Fruit fly (Drosophila melanogaster) whole organism, prepupa: ENCODE results near the gene Cpr64Ab.
A peak's percentile ranks its signal among the peaks of the same experiment; 100 is the strongest.

ENCODE experiments used
- CG10669 ChIP-seq: fragments of 200-800 bp; sonication (Bioruptor generic); optimal IDR thresholded peaks from 3 replicates; lab custom pipeline; 2018; ENCODE audit warnings: missing biosample characterization, mild to moderate bottlenecking, missing genetic modification characterization, moderate library complexity
- CG11294 ChIP-seq: fragments of 200-800 bp; sonication (Bioruptor generic); IDR thresholded peaks from 2 replicates; pipeline ENCODE4 v1.3.6; 2022; ENCODE audit warnings: missing biosample characterization, missing genetic modification characterization
- CG11762 ChIP-seq: fragments of 200-800 bp; sonication (Bioruptor generic); optimal IDR thresholded peaks from 3 replicates; lab custom pipeline; 2016; ENCODE audit warnings: missing biosample characterization, missing genetic modification characterization; ENCODE audit not compliant: insufficient read depth
- CG15336 ChIP-seq: fragments of 200-800 bp; sonication (Bioruptor generic); IDR thresholded peaks from 2 replicates; pipeline ENCODE4 v1.3.6; 2022; ENCODE audit warnings: missing biosample characterization, missing genetic modification characterization
- CG1621 ChIP-seq: fragments of 200-800 bp; sonication (Bioruptor generic); optimal IDR thresholded peaks from 3 replicates; lab custom pipeline; 2018; ENCODE audit warnings: missing biosample characterization, mild to moderate bottlenecking, missing genetic modification characterization
- CG16779 ChIP-seq: fragments of 200-800 bp; sonication (Bioruptor generic); optimal IDR thresholded peaks from 3 replicates; lab custom pipeline; 2017; ENCODE audit warnings: missing biosample characterization, mild to moderate bottlenecking, missing genetic modification characterization
- CG3032 ChIP-seq: fragments of 200-800 bp; optimal IDR thresholded peaks from 2 replicates; lab custom pipeline; 2019; ENCODE audit warnings: missing biosample characterization, mild to moderate bottlenecking, missing genetic modification characterization, moderate library complexity
- CG31627 ChIP-seq: fragments of 200-800 bp; sonication (Bioruptor generic); optimal IDR thresholded peaks from 3 replicates; lab custom pipeline; 2016; ENCODE audit warnings: missing biosample characterization, missing genetic modification characterization
- CG32006 ChIP-seq: fragments of 200-800 bp; sonication (Bioruptor generic); optimal IDR thresholded peaks from 3 replicates; lab custom pipeline; 2017; ENCODE audit warnings: missing biosample characterization, mild to moderate bottlenecking, missing genetic modification characterization
- CG34406 ChIP-seq: fragments of 200-800 bp; sonication (Bioruptor generic); optimal IDR thresholded peaks from 3 replicates; lab custom pipeline; 2016; ENCODE audit warnings: missing biosample characterization, missing genetic modification characterization
- CG4318 ChIP-seq: fragments of 200-800 bp; sonication (Bioruptor generic); optimal IDR thresholded peaks from 3 replicates; lab custom pipeline; 2017; ENCODE audit warnings: missing biosample characterization, mild to moderate bottlenecking, missing genetic modification characterization
- CG6276 ChIP-seq: fragments of 200-800 bp; sonication (Bioruptor generic); optimal IDR thresholded peaks from 2 replicates; lab custom pipeline; 2017; ENCODE audit warnings: missing biosample characterization, mild to moderate bottlenecking, missing genetic modification characterization
- CG6854 ChIP-seq: fragments of 200-800 bp; sonication (Bioruptor generic); optimal IDR thresholded peaks from 2 replicates; lab custom pipeline; 2017; ENCODE audit warnings: missing biosample characterization, mild to moderate bottlenecking, missing genetic modification characterization
- CG7368 ChIP-seq: fragments of 200-800 bp; sonication (Bioruptor generic); optimal IDR thresholded peaks from 3 replicates; lab custom pipeline; 2016; ENCODE audit warnings: missing biosample characterization, missing genetic modification characterization
- CG8119 ChIP-seq: fragments of 200-800 bp; sonication (Bioruptor generic); IDR thresholded peaks from 3 replicates; pipeline ENCODE4 v1.3.6; 2022; ENCODE audit warnings: missing biosample characterization, missing genetic modification characterization
- CG8319 ChIP-seq: fragments of 200-800 bp; sonication (Bioruptor generic); optimal IDR thresholded peaks from 3 replicates; lab custom pipeline; 2016; ENCODE audit warnings: missing biosample characterization, missing genetic modification characterization
- CG9139 ChIP-seq: fragments of 200-800 bp; sonication (Bioruptor generic); optimal IDR thresholded peaks from 3 replicates; lab custom pipeline; 2017; ENCODE audit warnings: missing biosample characterization, mild to moderate bottlenecking, missing genetic modification characterization
- Eip78C ChIP-seq: fragments of 200-800 bp; sonication (Bioruptor generic); peaks from one replicate; lab custom pipeline; 2016; ENCODE audit warnings: missing biosample characterization, missing genetic modification characterization
- Eip93F ChIP-seq: fragments of 200-800 bp; sonication (Bioruptor generic); optimal IDR thresholded peaks from 2 replicates; lab custom pipeline; 2016; ENCODE audit warnings: missing biosample characterization, mild to moderate bottlenecking, missing genetic modification characterization
- Ets21C ChIP-seq: fragments of 200-800 bp; sonication (Bioruptor generic); optimal IDR thresholded peaks from 3 replicates; lab custom pipeline; 2016; ENCODE audit warnings: missing biosample characterization, missing genetic modification characterization
- Hr38 ChIP-seq: sonication (Bioruptor generic); optimal IDR thresholded peaks from 2 replicates; lab custom pipeline; 2016; ENCODE audit warnings: missing biosample characterization, missing genetic modification characterization
- Lpt ChIP-seq: fragments of 200-800 bp; sonication (Bioruptor generic); optimal IDR thresholded peaks from 3 replicates; lab custom pipeline; 2016; ENCODE audit warnings: missing biosample characterization, missing genetic modification characterization
- Smox ChIP-seq: fragments of 200-800 bp; sonication (Bioruptor generic); optimal IDR thresholded peaks from 3 replicates; lab custom pipeline; 2016; ENCODE audit warnings: missing biosample characterization, missing genetic modification characterization
- Sox14 ChIP-seq: fragments of 200-800 bp; sonication (Bioruptor generic); optimal IDR thresholded peaks from 3 replicates; lab custom pipeline; 2016; ENCODE audit warnings: missing biosample characterization, missing genetic modification characterization
- Sox15 ChIP-seq: fragments of 200-800 bp; sonication (Bioruptor generic); optimal IDR thresholded peaks from 3 replicates; lab custom pipeline; 2016; ENCODE audit warnings: missing biosample characterization, missing genetic modification characterization
- achi ChIP-seq: fragments of 200-800 bp; sonication (Bioruptor generic); optimal IDR thresholded peaks from 3 replicates; lab custom pipeline; 2016; ENCODE audit warnings: missing biosample characterization, missing genetic modification characterization
- cyc ChIP-seq: fragments of 200-800 bp; sonication (Bioruptor generic); optimal IDR thresholded peaks from 3 replicates; lab custom pipeline; 2016; ENCODE audit warnings: missing biosample characterization, missing genetic modification characterization
- dac ChIP-seq: fragments of 200-800 bp; sonication (Bioruptor generic); optimal IDR thresholded peaks from 2 replicates; lab custom pipeline; 2017; ENCODE audit warnings: missing biosample characterization, mild to moderate bottlenecking, missing genetic modification characterization
- dsx ChIP-seq: fragments of 200-800 bp; optimal IDR thresholded peaks from 3 replicates; lab custom pipeline; 2019; ENCODE audit warnings: missing biosample characterization, mild to moderate bottlenecking, missing genetic modification characterization, moderate library complexity; ENCODE audit not compliant: poor library complexity, severe bottlenecking
- eg ChIP-seq: fragments of 200-800 bp; sonication (Bioruptor generic); IDR thresholded peaks from 3 replicates; pipeline ENCODE4 v1.3.6; 2022; ENCODE audit warnings: missing biosample characterization, missing genetic modification characterization
- esn ChIP-seq: fragments of 200-800 bp; sonication (Bioruptor generic); optimal IDR thresholded peaks from 2 replicates; lab custom pipeline; 2016; ENCODE audit warnings: missing biosample characterization, mild to moderate bottlenecking, missing genetic modification characterization, moderate library complexity
- fd59A ChIP-seq: fragments of 200-800 bp; sonication (Bioruptor generic); optimal IDR thresholded peaks from 2 replicates; lab custom pipeline; 2017; ENCODE audit warnings: missing biosample characterization, mild to moderate bottlenecking, missing genetic modification characterization, missing genetic modification reagents
- lz ChIP-seq: fragments of 200-800 bp; sonication (Bioruptor generic); optimal IDR thresholded peaks from 3 replicates; lab custom pipeline; 2016; ENCODE audit warnings: missing biosample characterization, missing genetic modification characterization
- net ChIP-seq: fragments of 200-800 bp; sonication (Bioruptor generic); optimal IDR thresholded peaks from 3 replicates; lab custom pipeline; 2016; ENCODE audit warnings: missing biosample characterization, missing genetic modification characterization
- pdm3 ChIP-seq: fragments of 200-800 bp; sonication (Bioruptor generic); optimal IDR thresholded peaks from 3 replicates; lab custom pipeline; 2016; ENCODE audit warnings: missing biosample characterization, missing genetic modification characterization
- salr ChIP-seq, 2 experiments: fragments of 200-800 bp; sonication (Bioruptor generic); optimal IDR thresholded peaks; 3 replicates each; lab custom pipeline; 2016 to 2018; ENCODE audit warnings: missing biosample characterization in 2 of 2, missing genetic modification characterization in 2 of 2, mild to moderate bottlenecking in 1 of 2
- ss ChIP-seq, 2 experiments: fragments of 200-800 bp; sonication (Bioruptor generic); optimal IDR thresholded peaks; 2 replicates in 1 of 2; 3 replicates in 1 of 2; lab custom pipeline; 2017 to 2018; ENCODE audit warnings: mild to moderate bottlenecking in 2 of 2, missing biosample characterization in 2 of 2, missing genetic modification characterization in 2 of 2, moderate library complexity in 1 of 2
- topi ChIP-seq: fragments of 200-800 bp; sonication (Bioruptor generic); optimal IDR thresholded peaks from 3 replicates; lab custom pipeline; 2016; ENCODE audit warnings: missing biosample characterization, missing genetic modification characterization
- vri ChIP-seq: fragments of 200-800 bp; sonication (Bioruptor generic); optimal IDR thresholded peaks from 3 replicates; lab custom pipeline; 2016; ENCODE audit warnings: missing biosample characterization, mild to moderate bottlenecking, missing genetic modification characterization

Cpr64Ab gene

dm6 chr3L:4204867-4205266, 6.5 kb downstream of the Cpr64Ab start (continued):
- no peak for TF ChIP-seq achi
- TF ChIP-seq Hr38, result no peak
- no peak for TF ChIP-seq CG34406
- TF ChIP-seq CG7368 (GFP tag; lab: Kevin White, UChicago), result no peak

- TF ChIP-seq CG9139 (no peak), esn (no peak), Eip93F (GFP tag; lab: Kevin White, UChicago) (no peak), ss (GFP tag; optimal IDR thresholded peaks at IDR 0.05; lab: Kevin White, UChicago) (no peak), CG4318 (GFP tag; lab: Kevin White, UChicago) (no peak), CG6276 (GFP tag; lab: Kevin White, UChicago) (no peak), Smox (GFP tag; lab: Kevin White, UChicago) (no peak), vri (GFP tag; lab: Kevin White, UChicago) (no peak), net (no peak), CG11294 (GFP tag; lab: Robert Waterston, UW) (no peak), CG15336 (GFP tag; lab: Robert Waterston, UW) (no peak), dac (GFP tag; lab: Kevin White, UChicago) (no peak), fd59A (GFP tag; lab: Kevin White, UChicago) (no peak), CG16779 (tag; lab: Kevin White, UChicago) (no peak), Ets21C (GFP tag; lab: Kevin White, UChicago) (no peak), eg (GFP tag; lab: Robert Waterston, UW) (no peak)
Measured at dm6 chr3L:4204239-4204638, 7.1 kb downstream of the Cpr64Ab start, which contains the start of gene CG15005. CG15005 (minus strand) TSS chr3L:4204339.

- TF ChIP-seq Sox15 (no peak), vri (GFP tag; lab: Kevin White, UChicago) (peak; percentile 71), pdm3 (no peak)
Measured at dm6 chr3L:4193730-4194649, 17.4 kb downstream of the Cpr64Ab start, which contains the start of gene CG43367. CG43367 (plus strand) TSS chr3L:4193993.

- TF ChIP-seq CG8319 (GFP tag; lab: Kevin White, UChicago) (no peak), fd59A (GFP tag; lab: Kevin White, UChicago) (no peak), CG4318 (GFP tag; lab: Kevin White, UChicago) (no peak), eg (GFP tag; lab: Robert Waterston, UW) (no peak), Ets21C (GFP tag; lab: Kevin White, UChicago) (no peak), Eip93F (GFP tag; lab: Kevin White, UChicago) (no peak), CG3032 (tag; lab: Kevin White, UChicago) (no peak)
Measured at dm6 chr3L:4187930-4188523, 23.3 kb downstream of the Cpr64Ab start, which contains the start of the genes Teh2 and tipE. Teh2 (minus strand) TSS chr3L:4188023. tipE (plus strand) TSS chr3L:4188499.

- no peak for TF ChIP-seq Lpt (GFP tag; lab: Kevin White, UChicago)
- peak; percentile 30 for TF ChIP-seq achi
- TF ChIP-seq eg (GFP tag; lab: Robert Waterston, UW), result no peak
- TF ChIP-seq Sox14, result peak; percentile 52
- 0 out of 3 replicates have a peak, but pooled peaks have one; percentile 15 for TF ChIP-seq CG8119 (GFP tag; lab: Robert Waterston, UW)
- no peak for TF ChIP-seq CG1621
- no peak for TF ChIP-seq CG11294 (GFP tag; lab: Robert Waterston, UW)
- TF ChIP-seq CG10669 (GFP tag; lab: Kevin White, UChicago), result peak; percentile 1
- TF ChIP-seq CG15336 (GFP tag; lab: Robert Waterston, UW), result no peak
- peak; percentile 40 for TF ChIP-seq pdm3
- peak; percentile 60 for TF ChIP-seq CG31627 (GFP tag; lab: Kevin White, UChicago)
- TF ChIP-seq topi (GFP tag; lab: Kevin White, UChicago), result peak; percentile 58
- no peak for TF ChIP-seq salr (GFP tag; optimal IDR thresholded peaks at IDR 0.05; lab: Kevin White, UChicago)
- TF ChIP-seq CG11762 (GFP tag; lab: Kevin White, UChicago), result no peak
- TF ChIP-seq Smox (GFP tag; lab: Kevin White, UChicago), result no peak
- no peak for TF ChIP-seq Eip78C (GFP tag; lab: Kevin White, UChicago)
- no peak for TF ChIP-seq CG6854 (GFP tag; lab: Kevin White, UChicago)
- TF ChIP-seq fd59A (GFP tag; lab: Kevin White, UChicago), result no peak
- no peak for TF ChIP-seq CG4318 (GFP tag; lab: Kevin White, UChicago)
- TF ChIP-seq cyc (GFP tag; lab: Kevin White, UChicago), result peak; percentile 53
- no peak for TF ChIP-seq dsx
- peak; percentile 55 for TF ChIP-seq esn
- TF ChIP-seq CG32006 (GFP tag; lab: Kevin White, UChicago), result no peak
- TF ChIP-seq CG3032 (tag; lab: Kevin White, UChicago), result no peak
- TF ChIP-seq lz (GFP tag; lab: Kevin White, UChicago), result peak; percentile 55
Measured at dm6 chr3L:4186659-4187058, 24.7 kb downstream of the Cpr64Ab start, which contains the start of gene VhaM9.7-c. VhaM9.7-c (minus strand) TSS chr3L:4186865.
